Fruit fly (Drosophila melanogaster) S2 (cell line): Measurements from ENCODE around the gene IRSp53.

Experiments used
- CG8478 ChIP-seq: fragments of >200 bp; optimal IDR thresholded peaks from 2 replicates; lab custom pipeline; 2018
- CTCF ChIP-seq, 2 experiments: fragments of >200 bp; optimal IDR thresholded peaks; 2 replicates each; lab custom pipeline; 2018

DNA sequence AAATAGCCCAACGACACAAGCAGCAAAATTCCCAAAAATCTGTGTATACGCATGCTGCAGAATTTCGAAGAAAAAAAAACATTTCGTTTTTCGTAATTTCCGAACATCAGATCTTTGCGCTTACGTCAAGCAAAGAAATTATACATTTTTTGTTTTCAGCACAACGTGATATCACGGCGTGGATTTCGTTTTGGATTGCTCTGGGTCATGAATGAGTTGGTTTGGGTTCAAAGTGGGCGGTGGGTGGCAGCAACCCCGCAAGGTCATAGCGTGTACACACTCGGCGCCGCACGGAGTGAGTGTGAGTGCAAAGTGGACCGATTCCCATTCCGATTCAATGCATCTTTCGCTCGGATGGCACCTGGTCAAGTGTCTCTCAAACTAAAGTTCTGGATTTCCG lies 11.0 kb upstream of the IRSp53 start:
- no peak for TF ChIP-seq CTCF (optimal IDR thresholded peaks at IDR 0.05; lab: Kevin White, UChicago)
- no peak for TF ChIP-seq CG8478 (lab: Kevin White, UChicago)
